Worm (Caenorhabditis elegans) whole organism, L4 larva: ENCODE data around the gene T28C12.15.

ENCODE experiments used
- D1046.2 ChIP-seq: fragments of 200-800 bp; sonication (Bioruptor generic); IDR thresholded peaks from 2 replicates; pipeline ENCODE4 v1.3.6; 2022; ENCODE audit warnings: missing genetic modification characterization, missing compliant biosample characterization
- R02D3.7 ChIP-seq: fragments of 150-350 bp; sonication (generic microtip); optimal IDR thresholded peaks from 3 replicates; lab custom pipeline; 2014; ENCODE audit warnings: missing biosample characterization, missing genetic modification characterization
- T26A8.4 ChIP-seq: fragments of 200-800 bp; sonication (Bioruptor generic); IDR thresholded peaks from 2 replicates; pipeline ENCODE4 v1.3.6; 2022; ENCODE audit warnings: missing genetic modification characterization, missing compliant biosample characterization
- Y48G9A.11 ChIP-seq: fragments of 200-800 bp; sonication (Bioruptor generic); IDR thresholded peaks from 2 replicates; pipeline ENCODE4 v1.3.6; 2022; ENCODE audit warnings: missing genetic modification reagents, missing genetic modification characterization, missing compliant biosample characterization
- Y75B8A.6 ChIP-seq: fragments of 200-800 bp; sonication (Bioruptor generic); IDR thresholded peaks from 2 replicates; pipeline ENCODE4 v1.3.6; 2022; ENCODE audit warnings: missing genetic modification reagents, missing genetic modification characterization, missing compliant biosample characterization
- ZK337.2 ChIP-seq: fragments of 200-800 bp; sonication (Bioruptor generic); IDR thresholded peaks from 2 replicates; pipeline ENCODE4 v1.3.6; 2022; ENCODE audit warnings: missing genetic modification reagents, missing genetic modification characterization, missing compliant biosample characterization
- aha-1 ChIP-seq: fragments of 150-350 bp; peaks from one replicate; lab custom pipeline; 2014; ENCODE audit warnings: missing biosample characterization, missing genetic modification characterization
- ceh-20 ChIP-seq: fragments of 200-800 bp; sonication (Bioruptor generic); IDR thresholded peaks from 2 replicates; pipeline ENCODE4 v1.3.6; 2022; ENCODE audit warnings: missing genetic modification reagents, missing genetic modification characterization, missing compliant biosample characterization
- ceh-44 ChIP-seq: fragments of 200-800 bp; sonication (Bioruptor generic); IDR thresholded peaks from 2 replicates; pipeline ENCODE4 v1.3.6; 2022; ENCODE audit warnings: missing genetic modification reagents, missing genetic modification characterization, missing compliant biosample characterization
- ceh-62 ChIP-seq: sonication (generic microtip); optimal IDR thresholded peaks from 2 replicates; lab custom pipeline; 2017; ENCODE audit warnings: missing biosample characterization, missing genetic modification characterization
- ceh-82 ChIP-seq: sonication (generic microtip); optimal IDR thresholded peaks from 2 replicates; lab custom pipeline; 2017; ENCODE audit warnings: missing biosample characterization, missing genetic modification characterization
- ctbp-1 ChIP-seq: fragments of 200-800 bp; sonication (Bioruptor generic); IDR thresholded peaks from 2 replicates; pipeline ENCODE4 v1.3.6; 2022; ENCODE audit warnings: missing genetic modification reagents, missing genetic modification characterization, missing compliant biosample characterization
- daf-12 ChIP-seq: fragments of 150-350 bp; optimal IDR thresholded peaks from 2 replicates; lab custom pipeline; 2014; ENCODE audit warnings: missing biosample characterization, missing genetic modification reagents, missing genetic modification characterization
- daf-16 ChIP-seq, 3 experiments: sonication (generic microtip); optimal IDR thresholded peaks; 2 replicates each; lab custom pipeline; 2016 to 2017; ENCODE audit warnings: missing genetic modification characterization in 3 of 3, missing genetic modification reagents in 3 of 3, mild to moderate bottlenecking in 2 of 3, missing compliant biosample characterization in 2 of 3, missing biosample characterization in 1 of 3, moderate library complexity in 1 of 3
- daf-8 ChIP-seq: fragments of 200-800 bp; sonication (Bioruptor generic); IDR thresholded peaks from 2 replicates; pipeline ENCODE4 v1.3.6; 2022; ENCODE audit warnings: missing genetic modification characterization, missing compliant biosample characterization
- dmd-6 ChIP-seq: fragments of 200-800 bp; sonication (Bioruptor generic); IDR thresholded peaks from 2 replicates; pipeline ENCODE4 v1.3.6; 2022; ENCODE audit warnings: missing genetic modification reagents, missing genetic modification characterization, missing compliant biosample characterization
- duxl-1 ChIP-seq: sonication (generic microtip); optimal IDR thresholded peaks from 2 replicates; lab custom pipeline; 2016; ENCODE audit warnings: mild to moderate bottlenecking, missing genetic modification characterization, moderate library complexity, missing compliant biosample characterization; ENCODE audit not compliant: poor library complexity
- dve-1 ChIP-seq: sonication (generic microtip); optimal IDR thresholded peaks from 2 replicates; lab custom pipeline; 2017; ENCODE audit warnings: antibody characterized with exemption, mild to moderate bottlenecking, missing genetic modification characterization, missing compliant biosample characterization; ENCODE audit not compliant: insufficient read depth
- egl-27 ChIP-seq: sonication (generic microtip); optimal IDR thresholded peaks from 3 replicates; lab custom pipeline; 2017; ENCODE audit warnings: missing biosample characterization, missing genetic modification reagents, missing genetic modification characterization
- egl-43 ChIP-seq: fragments of 200-800 bp; sonication (Bioruptor generic); IDR thresholded peaks from 2 replicates; pipeline ENCODE4 v1.3.6; 2022; ENCODE audit warnings: missing genetic modification reagents, missing genetic modification characterization, missing compliant biosample characterization
- fos-1 ChIP-seq: fragments of 150-350 bp; optimal IDR thresholded peaks from 2 replicates; lab custom pipeline; 2014; ENCODE audit warnings: missing biosample characterization, missing genetic modification characterization
- gei-8 ChIP-seq: fragments of 200-800 bp; sonication (Bioruptor generic); optimal IDR thresholded peaks from 2 replicates; lab custom pipeline; 2018; ENCODE audit warnings: mild to moderate bottlenecking, missing genetic modification characterization, missing compliant biosample characterization
- hif-1 ChIP-seq, 2 experiments: sonication (generic microtip); optimal IDR thresholded peaks; 2 replicates each; lab custom pipeline; 2016 to 2017; ENCODE audit warnings: missing compliant biosample characterization in 2 of 2, missing genetic modification characterization in 2 of 2, missing genetic modification reagents in 2 of 2, missing genotype in 2 of 2, mild to moderate bottlenecking in 1 of 2
- hlh-30 ChIP-seq: sonication (generic microtip); optimal IDR thresholded peaks from 2 replicates; lab custom pipeline; 2017; ENCODE audit warnings: antibody characterized with exemption, mild to moderate bottlenecking, missing genetic modification characterization, missing compliant biosample characterization; ENCODE audit not compliant: insufficient read depth
- hmg-1.1 ChIP-seq: fragments of 200-800 bp; sonication (Bioruptor generic); IDR thresholded peaks from 2 replicates; pipeline ENCODE4 v1.3.6; 2022; ENCODE audit warnings: missing genetic modification reagents, missing genetic modification characterization, missing compliant biosample characterization
- lin-29 ChIP-seq: fragments of 200-800 bp; sonication (Bioruptor generic); IDR thresholded peaks from 2 replicates; pipeline ENCODE4 v1.3.6; 2022; ENCODE audit warnings: missing genetic modification reagents, missing genetic modification characterization, missing compliant biosample characterization
- lin-38 ChIP-seq: fragments of 200-800 bp; sonication (Bioruptor generic); IDR thresholded peaks from 2 replicates; pipeline ENCODE4 v1.3.6; 2022; ENCODE audit warnings: missing genetic modification reagents, missing genetic modification characterization, missing compliant biosample characterization
- lin-39 ChIP-seq: fragments of 150-350 bp; optimal IDR thresholded peaks from 2 replicates; lab custom pipeline; 2014; ENCODE audit warnings: missing biosample characterization, missing genetic modification reagents, missing genetic modification characterization
- mep-1 ChIP-seq: fragments of 150-350 bp; sonication (generic microtip); optimal IDR thresholded peaks from 3 replicates; lab custom pipeline; 2014; ENCODE audit warnings: missing biosample characterization, missing genetic modification characterization
- nhr-11 ChIP-seq: fragments of 150-350 bp; optimal IDR thresholded peaks from 2 replicates; lab custom pipeline; 2014; ENCODE audit warnings: missing biosample characterization, missing genetic modification characterization
- nhr-25 ChIP-seq: sonication (generic microtip); optimal IDR thresholded peaks from 2 replicates; lab custom pipeline; 2017; ENCODE audit warnings: missing genetic modification characterization, mild to moderate bottlenecking, missing compliant biosample characterization, antibody characterized with exemption, moderate library complexity, borderline replicate concordance; ENCODE audit not compliant: insufficient read depth
- nhr-42 ChIP-seq: fragments of 200-800 bp; sonication (Bioruptor generic); IDR thresholded peaks from 2 replicates; pipeline ENCODE4 v1.3.6; 2022; ENCODE audit warnings: missing genetic modification characterization, missing compliant biosample characterization
- nhr-48 ChIP-seq: sonication (generic microtip); optimal IDR thresholded peaks from 2 replicates; lab custom pipeline; 2016; ENCODE audit warnings: mild to moderate bottlenecking, missing genetic modification characterization, missing compliant biosample characterization
- nhr-6 ChIP-seq: fragments of 150-350 bp; optimal IDR thresholded peaks from 2 replicates; lab custom pipeline; 2014; ENCODE audit warnings: missing biosample characterization, missing genetic modification characterization
- nhr-77 ChIP-seq: fragments of 150-350 bp; optimal IDR thresholded peaks from 2 replicates; lab custom pipeline; 2014; ENCODE audit warnings: missing biosample characterization, missing genetic modification characterization
- pqm-1 ChIP-seq: sonication (generic microtip); optimal IDR thresholded peaks from 2 replicates; lab custom pipeline; 2017; ENCODE audit warnings: missing biosample characterization, missing genetic modification characterization
- sdz-12 ChIP-seq: fragments of 200-800 bp; sonication (Bioruptor generic); optimal IDR thresholded peaks from 2 replicates; lab custom pipeline; 2018; ENCODE audit warnings: mild to moderate bottlenecking, missing genetic modification characterization, missing compliant biosample characterization
- set-16 ChIP-seq: fragments of 200-800 bp; sonication (Bioruptor generic); IDR thresholded peaks from 2 replicates; pipeline ENCODE4 v1.3.6; 2022; ENCODE audit warnings: missing genetic modification reagents, missing genetic modification characterization, missing compliant biosample characterization
- skn-1 ChIP-seq: fragments of 150-350 bp; optimal IDR thresholded peaks from 2 replicates; lab custom pipeline; 2014; ENCODE audit warnings: missing biosample characterization, missing genetic modification characterization
- tra-1 ChIP-seq: fragments of 200-800 bp; sonication (Bioruptor generic); IDR thresholded peaks from 2 replicates; pipeline ENCODE4 v1.3.6; 2022; ENCODE audit warnings: missing genetic modification reagents, missing genetic modification characterization, missing compliant biosample characterization
- unc-62 ChIP-seq, 3 experiments: fragments of 150-350 bp in 1 of 3; sonication (generic microtip); optimal IDR thresholded peaks in 2 of 3; peaks in 1 of 3; 1 replicate in 1 of 3; 2 replicates in 2 of 3; lab custom pipeline; 2014 to 2017; ENCODE audit warnings: missing biosample characterization in 3 of 3, missing genetic modification characterization in 3 of 3, missing genetic modification reagents in 3 of 3, missing genotype in 1 of 3
- vab-7 ChIP-seq: fragments of 200-800 bp; sonication (Bioruptor generic); IDR thresholded peaks from 2 replicates; pipeline ENCODE4 v1.3.6; 2022; ENCODE audit warnings: missing genetic modification reagents, missing genetic modification characterization, missing compliant biosample characterization
- zfp-3 ChIP-seq: fragments of 200-800 bp; sonication (Bioruptor generic); conservative IDR thresholded peaks from 2 replicates; pipeline ENCODE4 v1.3.6; 2022; ENCODE audit warnings: missing genetic modification reagents, missing genetic modification characterization, missing compliant biosample characterization
- zip-11 ChIP-seq: fragments of 200-800 bp; sonication (Bioruptor generic); IDR thresholded peaks from 2 replicates; pipeline ENCODE4 v1.3.6; 2022; ENCODE audit warnings: missing genetic modification characterization, missing compliant biosample characterization
- zip-2 ChIP-seq: fragments of 150-350 bp; optimal IDR thresholded peaks from 2 replicates; lab custom pipeline; 2014; ENCODE audit warnings: missing biosample characterization, missing genetic modification characterization
- ztf-7 ChIP-seq: fragments of 150-350 bp; optimal IDR thresholded peaks from 2 replicates; lab custom pipeline; 2014; ENCODE audit warnings: missing biosample characterization, missing genetic modification characterization

The T28C12.15 gene

DNA sequence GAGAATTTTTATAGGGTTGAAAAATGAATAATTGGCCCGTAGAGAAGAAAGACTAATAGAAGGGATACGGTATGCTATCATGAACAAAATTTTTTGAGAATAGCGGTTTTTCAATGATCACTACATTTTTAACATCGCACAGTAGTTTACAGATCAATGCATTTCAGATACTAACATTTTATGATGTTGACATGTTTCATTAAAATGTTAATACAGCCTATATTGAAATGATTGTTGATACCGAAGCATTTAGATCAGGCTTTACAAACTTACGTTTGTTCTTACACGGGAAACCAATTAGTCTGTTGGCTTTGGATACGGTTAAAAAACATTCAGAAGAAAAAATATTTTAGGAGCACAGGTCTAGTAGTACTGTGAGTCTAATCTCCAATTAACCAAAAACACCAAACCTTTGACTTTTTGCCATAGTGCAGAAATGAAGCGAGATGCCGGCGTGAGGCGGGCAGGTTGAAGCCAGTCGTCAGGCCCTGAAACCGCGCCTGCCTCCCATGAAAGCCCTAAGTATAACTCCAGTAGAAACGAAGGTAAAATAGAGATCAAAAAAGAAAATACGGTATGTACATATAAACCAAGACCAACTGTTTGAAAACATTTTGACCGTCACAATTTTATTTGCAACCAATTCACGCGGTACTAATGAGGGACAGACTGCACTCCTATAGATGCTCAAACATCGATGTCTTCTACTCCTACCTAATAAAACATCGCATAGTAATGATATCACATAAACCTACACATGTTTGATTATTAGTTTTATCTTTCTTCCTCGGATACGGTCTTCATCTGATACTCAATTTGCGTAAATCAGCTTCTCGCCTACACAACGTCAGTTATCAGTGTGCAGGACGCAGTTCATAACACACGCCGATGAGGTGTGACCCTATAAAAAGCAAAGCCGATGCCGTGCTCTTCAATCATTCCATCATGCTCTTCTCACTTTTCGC is 43.2 kb downstream of the T28C12.15 start, which contains the start of gene fil-2 (continued):
- TF ChIP-seq nhr-48 (tag; lab: Kevin White, UChicago), result no peak
- TF ChIP-seq ztf-7, result no peak
- TF ChIP-seq nhr-42, result peak; percentile 73; the same call in 1 of the 2 replicates
- no peak for TF ChIP-seq fos-1 (tag; lab: Kevin White, UChicago)
- TF ChIP-seq lin-39 (tag; lab: Kevin White, UChicago), result no peak
- no peak for TF ChIP-seq egl-27 (tag; lab: Kevin White, UChicago)
- TF ChIP-seq hmg-1.1 (GFP tag; lab: Robert Waterston, UW), result 0 out of 2 replicates have a peak, but pooled peaks have one; percentile 21
- peak; percentile 93 for TF ChIP-seq nhr-77 (tag; lab: Kevin White, UChicago)
- no peak for TF ChIP-seq ceh-62
- TF ChIP-seq tra-1, result peak; percentile 58; the same call in 1 of the 2 replicates
- peak; percentile 28 for TF ChIP-seq nhr-25 (tag; lab: Kevin White, UChicago)
- no peak for TF ChIP-seq daf-16 (GFP tag; optimal IDR thresholded peaks at IDR 0.05; lab: Kevin White, UChicago)
- peak; percentile 77 for TF ChIP-seq daf-16 (tag; optimal IDR thresholded peaks at IDR 0.05; lab: Kevin White, UChicago)
- 0 out of 2 replicates have a peak, but pooled peaks have one; percentile 8 for TF ChIP-seq ceh-20 (GFP tag; lab: Robert Waterston, UW)
- no peak for TF ChIP-seq ctbp-1 (GFP tag; lab: Robert Waterston, UW)
- peak; percentile 74 for TF ChIP-seq T26A8.4
- peak; percentile 59 for TF ChIP-seq nhr-6 (tag; lab: Kevin White, UChicago)
- no peak for TF ChIP-seq ceh-44 (GFP tag; lab: Robert Waterston, UW)
- peak; percentile 14 for TF ChIP-seq pqm-1 (tag; lab: Kevin White, UChicago)
- peak; percentile 50 to 58 for TF ChIP-seq unc-62 (GFP tag; optimal IDR thresholded peaks at IDR 0.05 in 1 of 2; lab: Kevin White, UChicago)
- no peak for TF ChIP-seq unc-62 (tag; optimal IDR thresholded peaks at IDR 0.05; lab: Kevin White, UChicago)
- TF ChIP-seq zip-11, result no peak
- TF ChIP-seq hlh-30, result peak; percentile 5
- TF ChIP-seq dve-1, result peak; percentile 69
- peak; percentile 59 for TF ChIP-seq mep-1 (tag; lab: Kevin White, UChicago)
- TF ChIP-seq nhr-11 (tag; lab: Kevin White, UChicago), result peak; percentile 25
- TF ChIP-seq Y75B8A.6 (GFP tag; lab: Robert Waterston, UW), result peak; percentile 67; the same call in 1 of the 2 replicates
- peak; percentile 5 for TF ChIP-seq gei-8 (GFP tag; lab: Kevin White, UChicago)
- TF ChIP-seq zip-2 (tag; lab: Kevin White, UChicago), result peak; percentile 52
- TF ChIP-seq R02D3.7, result no peak
- TF ChIP-seq lin-38 (GFP tag; lab: Robert Waterston, UW), result no peak
- TF ChIP-seq Y48G9A.11 (GFP tag; lab: Robert Waterston, UW), result peak; percentile 42; the same call in 1 of the 2 replicates
- no peak for TF ChIP-seq skn-1
- TF ChIP-seq hif-1 (tag; optimal IDR thresholded peaks at IDR 0.05; lab: Kevin White, UChicago), result peak in 1 of 2 experiments; percentile 12
- TF ChIP-seq lin-29, result 0 out of 2 replicates have a peak, but pooled peaks have one; percentile 39
- no peak for TF ChIP-seq daf-8
- no peak for TF ChIP-seq ceh-82 (tag; lab: Kevin White, UChicago)
- TF ChIP-seq D1046.2, result peak; percentile 56; the same call in 1 of the 2 replicates
- no peak for TF ChIP-seq set-16
- TF ChIP-seq daf-12 (tag; lab: Kevin White, UChicago), result no peak
- peak; percentile 41; the same call in 1 of the 2 replicates for TF ChIP-seq dmd-6 (GFP tag; lab: Robert Waterston, UW)
- TF ChIP-seq duxl-1 (tag; lab: Kevin White, UChicago), result peak; percentile 54
- TF ChIP-seq sdz-12, result peak; percentile 46
- no peak for TF ChIP-seq vab-7 (GFP tag; lab: Robert Waterston, UW)
- peak; percentile 99 for TF ChIP-seq zfp-3
- no peak for TF ChIP-seq ZK337.2 (GFP tag; lab: Robert Waterston, UW)
- no peak for TF ChIP-seq egl-43 (GFP tag; lab: Robert Waterston, UW)
- peak; percentile 75 for TF ChIP-seq aha-1 (tag; lab: Kevin White, UChicago)
